Worm (Caenorhabditis elegans): Measurements from ENCODE around the gene C48B4.11.

ce11 chrIII:9558463-9558862 is 7.5 kb downstream of the C48B4.11 start, which contains the start of gene C48B4.6:
- no peak for TF ChIP-seq dao-5 (tag; optimal IDR thresholded peaks at IDR 0.05)
- no peak for TF ChIP-seq him-1 (tag; optimal IDR thresholded peaks at IDR 0.05)
- no peak for TF ChIP-seq W03F9.2 (tag; optimal IDR thresholded peaks at IDR 0.05)
